Fruit fly (Drosophila melanogaster) whole organism, embryonic: ENCODE results near the gene Ubi-p63E.

ENCODE experiments used
- B-H1 ChIP-seq: fragments of 200-800 bp; sonication (Bioruptor generic); IDR thresholded peaks from 3 replicates; pipeline ENCODE4 v1.3.6; 2022; ENCODE audit warnings: missing biosample characterization, missing genetic modification characterization
- CG1024 ChIP-seq: fragments of 200-800 bp; sonication (Bioruptor generic); IDR thresholded peaks from 2 replicates; pipeline ENCODE4 v1.3.6; 2022; ENCODE audit warnings: missing biosample characterization, missing genetic modification characterization
- CG10543 ChIP-seq: fragments of 200-800 bp; sonication (Bioruptor generic); optimal IDR thresholded peaks from 3 replicates; lab custom pipeline; 2017; ENCODE audit warnings: missing biosample characterization, mild to moderate bottlenecking, missing genetic modification characterization, moderate library complexity
- CG15696 ChIP-seq: fragments of 200-800 bp; sonication (Bioruptor generic); optimal IDR thresholded peaks from 2 replicates; lab custom pipeline; 2019; ENCODE audit warnings: missing biosample characterization, mild to moderate bottlenecking, missing genetic modification characterization, moderate library complexity
- CG1602 ChIP-seq: fragments of 200-800 bp; sonication (Bioruptor generic); optimal IDR thresholded peaks from 3 replicates; lab custom pipeline; 2016; ENCODE audit warnings: missing biosample characterization, missing genetic modification characterization
- CG17829 ChIP-seq: fragments of 200-800 bp; optimal IDR thresholded peaks from 2 replicates; lab custom pipeline; 2019; ENCODE audit warnings: missing biosample characterization, mild to moderate bottlenecking, missing genetic modification characterization, moderate library complexity
- CG1792 ChIP-seq: fragments of 200-800 bp; sonication (Bioruptor generic); optimal IDR thresholded peaks from 2 replicates; lab custom pipeline; 2016; ENCODE audit warnings: missing biosample characterization, missing genetic modification characterization
- CG18599 ChIP-seq: fragments of 200-800 bp; sonication (Bioruptor generic); optimal IDR thresholded peaks from 3 replicates; lab custom pipeline; 2017; ENCODE audit warnings: missing biosample characterization, missing genetic modification characterization, mild to moderate bottlenecking, moderate library complexity, missing genetic modification reagents
- CG2129 ChIP-seq: fragments of 200-800 bp; sonication (Bioruptor generic); IDR thresholded peaks from 2 replicates; pipeline ENCODE4 v1.3.6; 2022; ENCODE audit warnings: missing biosample characterization, missing genetic modification characterization; ENCODE audit not compliant: partially characterized antibody
- CG31441 ChIP-seq: fragments of 200-800 bp; sonication (Bioruptor generic); IDR thresholded peaks from 2 replicates; pipeline ENCODE4 v1.3.6; 2022; ENCODE audit warnings: missing biosample characterization, missing genetic modification characterization
- CG3163 ChIP-seq: fragments of 200-800 bp; sonication (Bioruptor generic); optimal IDR thresholded peaks from 3 replicates; lab custom pipeline; 2016; ENCODE audit warnings: missing biosample characterization, missing genetic modification characterization
- CG32767 ChIP-seq: fragments of 200-800 bp; sonication (Bioruptor generic); IDR thresholded peaks from 2 replicates; pipeline ENCODE4 v1.3.6; 2022; ENCODE audit warnings: missing biosample characterization, missing genetic modification characterization
- CG34376 ChIP-seq: fragments of 200-800 bp; sonication (Bioruptor generic); optimal IDR thresholded peaks from 2 replicates; lab custom pipeline; 2018; ENCODE audit warnings: missing biosample characterization, mild to moderate bottlenecking, missing genetic modification characterization
- CG4424 ChIP-seq: fragments of 200-800 bp; sonication (Bioruptor generic); optimal IDR thresholded peaks from 3 replicates; lab custom pipeline; 2016; ENCODE audit warnings: missing biosample characterization, missing genetic modification characterization
- CG5245 ChIP-seq: fragments of 200-800 bp; sonication (Bioruptor generic); optimal IDR thresholded peaks from 3 replicates; lab custom pipeline; 2016; ENCODE audit warnings: missing biosample characterization, missing genetic modification characterization
- CG6765 ChIP-seq: fragments of 200-800 bp; sonication (Bioruptor generic); optimal IDR thresholded peaks from 3 replicates; lab custom pipeline; 2017; ENCODE audit warnings: missing biosample characterization, mild to moderate bottlenecking, missing genetic modification characterization
- CG7745 ChIP-seq: fragments of 200-800 bp; sonication (Bioruptor generic); optimal IDR thresholded peaks from 2 replicates; lab custom pipeline; 2018; ENCODE audit warnings: missing biosample characterization, mild to moderate bottlenecking, missing genetic modification characterization, moderate library complexity
- CG7987 ChIP-seq: fragments of 200-800 bp; sonication (Bioruptor generic); optimal IDR thresholded peaks from 2 replicates; lab custom pipeline; 2018; ENCODE audit warnings: missing biosample characterization, mild to moderate bottlenecking, missing genetic modification characterization, moderate library complexity
- CG8944 ChIP-seq: fragments of 200-800 bp; sonication (Bioruptor generic); optimal IDR thresholded peaks from 3 replicates; lab custom pipeline; 2016; ENCODE audit warnings: missing biosample characterization, missing genetic modification characterization
- CG9932 ChIP-seq: fragments of 200-800 bp; sonication (Bioruptor generic); IDR thresholded peaks from 2 replicates; pipeline ENCODE4 v1.3.6; 2022; ENCODE audit warnings: missing biosample characterization, missing genetic modification characterization
- CkIIα-i1 ChIP-seq: fragments of 200-800 bp; sonication (Bioruptor generic); IDR thresholded peaks from 2 replicates; pipeline ENCODE4 v1.3.6; 2022; ENCODE audit warnings: missing biosample characterization, missing genetic modification characterization
- Dip3 ChIP-seq: fragments of 200-800 bp; sonication (Bioruptor generic); optimal IDR thresholded peaks from 3 replicates; lab custom pipeline; 2016; ENCODE audit warnings: missing biosample characterization, missing genetic modification characterization
- Ets65A ChIP-seq: fragments of 200-800 bp; sonication (Bioruptor generic); peaks from one replicate; lab custom pipeline; 2016; ENCODE audit warnings: missing biosample characterization, missing genetic modification characterization
- Lhr ChIP-seq: fragments of 200-800 bp; sonication (Bioruptor generic); optimal IDR thresholded peaks from 3 replicates; lab custom pipeline; 2017; ENCODE audit warnings: mild to moderate bottlenecking, missing biosample characterization, missing genetic modification reagents, missing genetic modification characterization
- Lim3 ChIP-seq: fragments of 200-800 bp; sonication (Bioruptor generic); IDR thresholded peaks from 2 replicates; pipeline ENCODE4 v1.3.6; 2022; ENCODE audit warnings: missing biosample characterization, missing genetic modification characterization
- Myb ChIP-seq: fragments of 200-800 bp; sonication (Bioruptor generic); optimal IDR thresholded peaks from 2 replicates; lab custom pipeline; 2016; ENCODE audit warnings: missing biosample characterization, missing genetic modification characterization
- NC2β ChIP-seq: fragments of 200-800 bp; sonication (Bioruptor generic); optimal IDR thresholded peaks from 2 replicates; lab custom pipeline; 2016; ENCODE audit warnings: missing biosample characterization, missing genetic modification characterization
- Scr ChIP-seq: fragments of 200-800 bp; sonication (Bioruptor generic); IDR thresholded peaks from 2 replicates; pipeline ENCODE4 v1.3.6; 2022; ENCODE audit warnings: missing biosample characterization, missing genetic modification characterization; ENCODE audit not compliant: partially characterized antibody
- Vsx1 ChIP-seq: fragments of 200-800 bp; sonication (Bioruptor generic); optimal IDR thresholded peaks from 2 replicates; lab custom pipeline; 2017; ENCODE audit warnings: missing biosample characterization, mild to moderate bottlenecking, missing genetic modification characterization, missing genetic modification reagents
- ase ChIP-seq: fragments of 200-800 bp; sonication (Bioruptor generic); IDR thresholded peaks from 3 replicates; pipeline ENCODE4 v1.3.6; 2022; ENCODE audit warnings: missing biosample characterization, missing genetic modification characterization
- chinmo ChIP-seq: fragments of 200-800 bp; sonication (Bioruptor generic); IDR thresholded peaks from 4 replicates; pipeline ENCODE4 v1.3.6; 2022; ENCODE audit warnings: missing biosample characterization, missing genetic modification characterization; ENCODE audit not compliant: partially characterized antibody
- exex ChIP-seq: fragments of 200-800 bp; sonication (Bioruptor generic); optimal IDR thresholded peaks from 4 replicates; lab custom pipeline; 2018; ENCODE audit warnings: missing biosample characterization, mild to moderate bottlenecking, missing genetic modification characterization, moderate library complexity
- fd64A ChIP-seq: fragments of 200-800 bp; sonication (Bioruptor generic); optimal IDR thresholded peaks from 3 replicates; lab custom pipeline; 2018; ENCODE audit warnings: missing biosample characterization, mild to moderate bottlenecking, missing genetic modification characterization
- grn ChIP-seq: fragments of 200-800 bp; sonication (Bioruptor generic); optimal IDR thresholded peaks from 3 replicates; lab custom pipeline; 2017; ENCODE audit warnings: missing biosample characterization, missing genetic modification characterization
- gt ChIP-seq: fragments of 200-800 bp; sonication (Bioruptor generic); IDR thresholded peaks from 2 replicates; pipeline ENCODE4 v1.3.6; 2022; ENCODE audit warnings: missing biosample characterization, missing genetic modification characterization
- hkb ChIP-seq, 2 experiments: fragments of 200-800 bp in 1 of 2; fragments of >200 bp in 1 of 2; sonication (Bioruptor generic) in 1 of 2; IDR thresholded peaks in 1 of 2; optimal IDR thresholded peaks in 1 of 2; 2 replicates each; pipeline versions ENCODE4 v1.3.6 to Lab custom; 2017 to 2022; ENCODE audit warnings: missing biosample characterization in 1 of 2, missing genetic modification characterization in 1 of 2
- mirr ChIP-seq: fragments of 200-800 bp; sonication (Bioruptor generic); optimal IDR thresholded peaks from 3 replicates; lab custom pipeline; 2018; ENCODE audit warnings: missing biosample characterization, mild to moderate bottlenecking, missing genetic modification characterization
- phol ChIP-seq: fragments of 200-800 bp; sonication (Bioruptor generic); optimal IDR thresholded peaks from 3 replicates; lab custom pipeline; 2018; ENCODE audit warnings: missing biosample characterization, mild to moderate bottlenecking, missing genetic modification characterization, moderate library complexity
- pum ChIP-seq: fragments of 200-800 bp; sonication (Bioruptor generic); optimal IDR thresholded peaks from 2 replicates; lab custom pipeline; 2016; ENCODE audit warnings: missing biosample characterization, missing genetic modification characterization
- run ChIP-seq: fragments of 200-800 bp; sonication (Bioruptor generic); optimal IDR thresholded peaks from 3 replicates; lab custom pipeline; 2018; ENCODE audit warnings: missing biosample characterization, mild to moderate bottlenecking, missing genetic modification characterization
- sd ChIP-seq: fragments of 200-800 bp; sonication (Bioruptor generic); optimal IDR thresholded peaks from 3 replicates; lab custom pipeline; 2018; ENCODE audit warnings: missing biosample characterization, mild to moderate bottlenecking, missing genetic modification characterization, moderate library complexity
- shn ChIP-seq: fragments of 200-800 bp; sonication (Bioruptor generic); optimal IDR thresholded peaks from 3 replicates; lab custom pipeline; 2016; ENCODE audit warnings: missing biosample characterization, missing genetic modification characterization
- sima ChIP-seq: fragments of 200-800 bp; sonication (Bioruptor generic); optimal IDR thresholded peaks from 2 replicates; lab custom pipeline; 2016; ENCODE audit warnings: missing biosample characterization, missing genetic modification characterization
- sr ChIP-seq: fragments of 200-800 bp; sonication (Bioruptor generic); IDR thresholded peaks from 3 replicates; pipeline ENCODE4 v1.3.6; 2022; ENCODE audit warnings: missing biosample characterization, missing genetic modification characterization
- sug ChIP-seq: fragments of 200-800 bp; optimal IDR thresholded peaks from 2 replicates; lab custom pipeline; 2019; ENCODE audit warnings: missing biosample characterization, mild to moderate bottlenecking, missing genetic modification characterization, moderate library complexity
- tll ChIP-seq, 2 experiments: fragments of 200-800 bp in 1 of 2; fragments of >200 bp in 1 of 2; sonication (Bioruptor generic) in 1 of 2; optimal IDR thresholded peaks; 2 replicates each; lab custom pipeline; 2017 to 2019; ENCODE audit warnings: missing biosample characterization in 2 of 2, missing genetic modification characterization in 2 of 2, mild to moderate bottlenecking in 1 of 2, moderate library complexity in 1 of 2
- wdn ChIP-seq: fragments of 200-800 bp; sonication (Bioruptor generic); IDR thresholded peaks from 2 replicates; pipeline ENCODE4 v1.3.6; 2022; ENCODE audit warnings: missing biosample characterization, missing genetic modification characterization

The Ubi-p63E gene

dm6 chr3L:3930930-3931329, 27.9 kb upstream of the Ubi-p63E start (continued):
- TF ChIP-seq sima (GFP tag; lab: Kevin White, UChicago) = no peak

dm6 chr3L:3929968-3930767, 27.2 kb upstream of the Ubi-p63E start:
- TF ChIP-seq CG6765 = no peak
- TF ChIP-seq CG2129 (GFP tag; lab: Robert Waterston, UW) = no peak
- no peak for TF ChIP-seq CG32767 (GFP tag; lab: Robert Waterston, UW)
- no peak for TF ChIP-seq ase
- TF ChIP-seq CG17829 (tag; lab: Kevin White, UChicago) = no peak
- TF ChIP-seq Lhr = no peak
- no peak for TF ChIP-seq gt
- peak; percentile 85 for TF ChIP-seq grn (GFP tag; lab: Kevin White, UChicago)
- TF ChIP-seq mirr (GFP tag; lab: Kevin White, UChicago) = peak; percentile 66
- no peak for TF ChIP-seq CG1024 (GFP tag; lab: Robert Waterston, UW)
- no peak for TF ChIP-seq run (tag; lab: Kevin White, UChicago)
- TF ChIP-seq Scr (GFP tag; lab: Robert Waterston, UW) = no peak
- TF ChIP-seq shn (GFP tag; lab: Kevin White, UChicago) = no peak
- peak; percentile 80 for TF ChIP-seq sd (tag; lab: Kevin White, UChicago)
- TF ChIP-seq CG31441 = no peak
- peak; percentile 88 for TF ChIP-seq Ets65A (GFP tag; lab: Kevin White, UChicago)
- no peak for TF ChIP-seq hkb (optimal IDR thresholded peaks at IDR 0.05; lab: Kevin White, UChicago)
- TF ChIP-seq hkb (GFP tag; IDR thresholded peaks at IDR 0.05; lab: Robert Waterston, UW) = no peak
- no peak for TF ChIP-seq Myb
- peak; percentile 22 for TF ChIP-seq CG18599 (GFP tag; lab: Kevin White, UChicago)
- no peak for TF ChIP-seq pum
- TF ChIP-seq CG7987 (GFP tag; lab: Kevin White, UChicago) = peak; percentile 71
- TF ChIP-seq sr = no peak
- TF ChIP-seq Dip3 (GFP tag; lab: Kevin White, UChicago) = no peak
- TF ChIP-seq phol (tag; lab: Kevin White, UChicago) = no peak
- peak; percentile 40; the same call in 1 of the 2 replicates for TF ChIP-seq Lim3 (GFP tag; lab: Robert Waterston, UW)
- no peak for TF ChIP-seq CkIIα-i1
- TF ChIP-seq sug (tag; lab: Kevin White, UChicago) = peak; percentile 79
- no peak for TF ChIP-seq fd64A
- no peak for TF ChIP-seq CG5245
- no peak for TF ChIP-seq CG8944
- peak; percentile 81 for TF ChIP-seq CG34376 (GFP tag; lab: Kevin White, UChicago)
- TF ChIP-seq CG1792 (GFP tag; lab: Kevin White, UChicago) = no peak
- TF ChIP-seq CG3163 (GFP tag; lab: Kevin White, UChicago) = no peak
- no peak for TF ChIP-seq CG4424 (GFP tag; lab: Kevin White, UChicago)
- no peak for TF ChIP-seq B-H1 (GFP tag; lab: Robert Waterston, UW)
- no peak for TF ChIP-seq CG15696
- TF ChIP-seq CG1602 = no peak
- 0 out of 4 replicates have a peak, but pooled peaks have one; percentile 37 for TF ChIP-seq chinmo
- TF ChIP-seq wdn (GFP tag; lab: Robert Waterston, UW) = no peak
- no peak for TF ChIP-seq NC2β
- no peak for TF ChIP-seq tll (GFP tag; optimal IDR thresholded peaks at IDR 0.05; lab: Kevin White, UChicago)
- TF ChIP-seq CG10543 = peak; percentile 10
- TF ChIP-seq Vsx1 (GFP tag; lab: Kevin White, UChicago) = peak; percentile 10
- peak; percentile 98 for TF ChIP-seq exex (tag; lab: Kevin White, UChicago)
- TF ChIP-seq CG9932 (GFP tag; lab: Robert Waterston, UW) = no peak
- no peak for TF ChIP-seq sima (GFP tag; lab: Kevin White, UChicago)
- no peak for TF ChIP-seq CG7745 (tag; lab: Kevin White, UChicago)
